Fruit fly (Drosophila melanogaster): ENCODE results near the gene CG46306.
A peak's percentile ranks its signal among the peaks of the same experiment; 100 is the strongest.

CG46306 gene

dm6 chrX:16778138-16778672, 57.1 kb downstream of the CG46306 start:
- TF ChIP-seq CG3032 (tag; optimal IDR thresholded peaks at IDR 0.05) (peak; percentile 3), CG6276 (GFP tag; optimal IDR thresholded peaks at IDR 0.05) (peak; percentile 40), vri (GFP tag; optimal IDR thresholded peaks at IDR 0.05) (no peak), topi (GFP tag; optimal IDR thresholded peaks at IDR 0.05) (peak; percentile 28), CG10669 (GFP tag; optimal IDR thresholded peaks at IDR 0.05) (peak; percentile 13), esn (GFP tag; optimal IDR thresholded peaks at IDR 0.05) (no peak), CG32006 (GFP tag; optimal IDR thresholded peaks at IDR 0.05) (peak; percentile 56), CG15336 (GFP tag; IDR thresholded peaks at IDR 0.05) (no peak), Eip78C (GFP tag) (peak; percentile 76), eg (GFP tag; IDR thresholded peaks at IDR 0.05) (peak; percentile 28; the same call in 1 of the 3 replicates), dsx (GFP tag; optimal IDR thresholded peaks at IDR 0.05; ENCODE audit: poor library complexity, severe bottlenecking) (peak; percentile 25), CG7368 (GFP tag; optimal IDR thresholded peaks at IDR 0.05) (no peak), Ets96B (tag; optimal IDR thresholded peaks at IDR 0.05) (peak; percentile 3), CG8119 (GFP tag; IDR thresholded peaks at IDR 0.05) (0 out of 3 replicates have a peak, but pooled peaks have one; percentile 39), svp (GFP tag) (peak; percentile 96), CG3919 (GFP tag; optimal IDR thresholded peaks at IDR 0.05) (peak; percentile 22), Hr4 (GFP tag; optimal IDR thresholded peaks at IDR 0.05) (peak; percentile 29), pdm3 (GFP tag; optimal IDR thresholded peaks at IDR 0.05) (peak; percentile 32), salr (GFP tag; optimal IDR thresholded peaks at IDR 0.05) (peak in 1 of 2 experiments; percentile 0), achi (GFP tag; optimal IDR thresholded peaks at IDR 0.05) (peak; percentile 9)
